Worm (Caenorhabditis elegans): ENCODE results near the gene gakh-1.

DNA sequence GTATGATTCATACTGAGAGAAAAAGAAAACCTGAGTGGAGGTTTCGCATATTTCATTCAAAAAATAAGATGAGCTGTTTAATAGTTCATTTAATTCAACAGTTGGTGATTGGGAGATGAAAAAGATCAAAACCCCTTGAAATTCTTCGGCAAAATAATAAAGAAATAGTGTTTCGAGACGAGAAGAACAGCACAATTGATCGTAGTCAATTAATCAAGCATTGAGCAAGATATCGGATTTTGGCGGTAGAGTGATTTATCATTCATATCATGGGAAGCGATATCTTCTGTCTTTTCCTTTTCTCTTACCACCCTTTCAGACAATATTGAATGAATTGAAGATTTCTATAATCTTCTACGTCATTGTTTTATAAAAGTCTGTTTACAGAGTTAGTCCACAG lies 35.6 kb upstream of the gakh-1 start:
- no peak for TF ChIP-seq ama-1 (optimal IDR thresholded peaks at IDR 0.05)
- no peak for TF ChIP-seq lin-13 (GFP tag; optimal IDR thresholded peaks at IDR 0.05)
- no peak for TF ChIP-seq sptf-1 (tag; optimal IDR thresholded peaks at IDR 0.05)

All from whole organism, L1 larva.